Fruit fly (Drosophila melanogaster) whole organism, embryonic: ENCODE measurements around the gene Dph5.
A peak's percentile ranks its signal among the peaks of the same experiment; 100 is the strongest.

Experiments
- Aef1 ChIP-seq: fragments of 200-800 bp; sonication (Bioruptor generic); IDR thresholded peaks from 3 replicates; pipeline ENCODE4 v1.3.6; 2022; ENCODE audit warnings: missing biosample characterization, missing genetic modification characterization
- Asciz ChIP-seq: fragments of 200-800 bp; sonication (Bioruptor generic); optimal IDR thresholded peaks from 2 replicates; lab custom pipeline; 2017; ENCODE audit warnings: missing biosample characterization, mild to moderate bottlenecking, missing genetic modification characterization, missing genetic modification reagents
- CG10565 ChIP-seq: fragments of 200-800 bp; sonication (Bioruptor generic); optimal IDR thresholded peaks from 3 replicates; lab custom pipeline; 2016; ENCODE audit warnings: missing biosample characterization, mild to moderate bottlenecking, missing genetic modification characterization
- CG11398 ChIP-seq: fragments of 200-800 bp; sonication (Bioruptor generic); optimal IDR thresholded peaks from 2 replicates; lab custom pipeline; 2016; ENCODE audit warnings: missing biosample characterization, missing genetic modification characterization
- CG11695 ChIP-seq: fragments of 200-800 bp; sonication (Bioruptor generic); IDR thresholded peaks from 3 replicates; pipeline ENCODE4 v1.3.6; 2022; ENCODE audit warnings: missing biosample characterization, missing genetic modification characterization
- CG13775 ChIP-seq: fragments of 200-800 bp; sonication (Bioruptor generic); optimal IDR thresholded peaks from 3 replicates; lab custom pipeline; 2017; ENCODE audit warnings: missing biosample characterization, mild to moderate bottlenecking, missing genetic modification characterization
- CG14441 ChIP-seq: fragments of 200-800 bp; sonication (Bioruptor generic); IDR thresholded peaks from 2 replicates; pipeline ENCODE4 v1.3.6; 2022; ENCODE audit warnings: missing biosample characterization, missing genetic modification characterization
- CG14667 ChIP-seq: fragments of 200-800 bp; sonication (Bioruptor generic); IDR thresholded peaks from 2 replicates; pipeline ENCODE4 v1.3.6; 2022; ENCODE audit warnings: missing biosample characterization, missing genetic modification characterization
- CG17328 ChIP-seq: fragments of 200-800 bp; sonication (Bioruptor generic); IDR thresholded peaks from 2 replicates; pipeline ENCODE4 v1.3.6; 2022; ENCODE audit warnings: missing biosample characterization, missing genetic modification characterization
- CG17359 ChIP-seq: fragments of 200-800 bp; sonication (Bioruptor generic); optimal IDR thresholded peaks from 3 replicates; lab custom pipeline; 2018; ENCODE audit warnings: missing biosample characterization, mild to moderate bottlenecking, missing genetic modification characterization, moderate library complexity
- CG18262 ChIP-seq: fragments of 200-800 bp; optimal IDR thresholded peaks from 3 replicates; lab custom pipeline; 2019; ENCODE audit warnings: missing biosample characterization, mild to moderate bottlenecking, missing genetic modification characterization, moderate library complexity
- CG18599 ChIP-seq: fragments of 200-800 bp; sonication (Bioruptor generic); optimal IDR thresholded peaks from 3 replicates; lab custom pipeline; 2017; ENCODE audit warnings: missing biosample characterization, missing genetic modification characterization, mild to moderate bottlenecking, moderate library complexity, missing genetic modification reagents
- CG2116 ChIP-seq: fragments of 200-800 bp; sonication (Bioruptor generic); optimal IDR thresholded peaks from 3 replicates; lab custom pipeline; 2018; ENCODE audit warnings: missing biosample characterization, mild to moderate bottlenecking, missing genetic modification characterization
- CG2712 ChIP-seq: fragments of 200-800 bp; optimal IDR thresholded peaks from 3 replicates; lab custom pipeline; 2019; ENCODE audit warnings: missing biosample characterization, mild to moderate bottlenecking, missing genetic modification characterization, moderate library complexity
- CG30403 ChIP-seq: fragments of 200-800 bp; sonication (Bioruptor generic); optimal IDR thresholded peaks from 3 replicates; lab custom pipeline; 2016; ENCODE audit warnings: missing biosample characterization, missing genetic modification characterization
- CG3281 ChIP-seq: fragments of 200-800 bp; sonication (Bioruptor generic); optimal IDR thresholded peaks from 3 replicates; lab custom pipeline; 2017; ENCODE audit warnings: missing biosample characterization, mild to moderate bottlenecking, missing genetic modification characterization
- CG34224 ChIP-seq: fragments of 200-800 bp; sonication (Bioruptor generic); IDR thresholded peaks from 3 replicates; pipeline ENCODE4 v1.3.6; 2022; ENCODE audit warnings: missing biosample characterization, missing genetic modification characterization; ENCODE audit not compliant: partially characterized antibody
- CG3838 ChIP-seq: fragments of 200-800 bp; sonication (Bioruptor generic); optimal IDR thresholded peaks from 3 replicates; lab custom pipeline; 2016; ENCODE audit warnings: missing biosample characterization, missing genetic modification characterization
- CG8924 ChIP-seq: fragments of 200-800 bp; optimal IDR thresholded peaks from 3 replicates; lab custom pipeline; 2019; ENCODE audit warnings: missing biosample characterization, mild to moderate bottlenecking, missing genetic modification characterization, moderate library complexity
- Dip3 ChIP-seq: fragments of 200-800 bp; sonication (Bioruptor generic); optimal IDR thresholded peaks from 3 replicates; lab custom pipeline; 2016; ENCODE audit warnings: missing biosample characterization, missing genetic modification characterization
- Drgx ChIP-seq: fragments of 200-800 bp; sonication (Bioruptor generic); IDR thresholded peaks from 2 replicates; pipeline ENCODE4 v1.3.6; 2022; ENCODE audit warnings: missing biosample characterization, missing genetic modification characterization
- E2f2 ChIP-seq: fragments of 200-800 bp; sonication (Bioruptor generic); IDR thresholded peaks from 2 replicates; pipeline ENCODE4 v1.3.6; 2022; ENCODE audit warnings: missing biosample characterization, missing genetic modification characterization
- Gsc ChIP-seq: fragments of 200-800 bp; sonication (Bioruptor generic); IDR thresholded peaks from 2 replicates; pipeline ENCODE4 v1.3.6; 2022; ENCODE audit warnings: missing biosample characterization, missing genetic modification characterization
- Hr51 ChIP-seq, 2 experiments: fragments of 200-800 bp; sonication (Bioruptor generic); optimal IDR thresholded peaks; 2 replicates in 1 of 2; 3 replicates in 1 of 2; lab custom pipeline; 2016 to 2018; ENCODE audit warnings: missing biosample characterization in 2 of 2, missing genetic modification characterization in 2 of 2, mild to moderate bottlenecking in 1 of 2, moderate library complexity in 1 of 2
- Lhr ChIP-seq: fragments of 200-800 bp; sonication (Bioruptor generic); optimal IDR thresholded peaks from 3 replicates; lab custom pipeline; 2017; ENCODE audit warnings: mild to moderate bottlenecking, missing biosample characterization, missing genetic modification reagents, missing genetic modification characterization
- MESR4 ChIP-seq: fragments of 200-800 bp; sonication (Bioruptor generic); optimal IDR thresholded peaks from 2 replicates; lab custom pipeline; 2018; ENCODE audit warnings: missing biosample characterization, mild to moderate bottlenecking, missing genetic modification characterization, moderate library complexity
- Mrtf ChIP-seq: fragments of 200-800 bp; sonication (Bioruptor generic); IDR thresholded peaks from 3 replicates; pipeline ENCODE4 v1.3.6; 2022; ENCODE audit warnings: missing biosample characterization, missing genetic modification characterization
- NK7.1 ChIP-seq: fragments of 200-800 bp; sonication (Bioruptor generic); optimal IDR thresholded peaks from 3 replicates; lab custom pipeline; 2016; ENCODE audit warnings: missing biosample characterization, missing genetic modification characterization
- Neu2 ChIP-seq: fragments of 200-800 bp; sonication (Bioruptor generic); optimal IDR thresholded peaks from 3 replicates; lab custom pipeline; 2016; ENCODE audit warnings: missing biosample characterization, missing genetic modification characterization, borderline replicate concordance
- Nf-YA ChIP-seq: fragments of 200-800 bp; sonication (Bioruptor generic); IDR thresholded peaks from 2 replicates; pipeline ENCODE4 v1.3.6; 2022; ENCODE audit warnings: missing biosample characterization, missing genetic modification characterization
- Oaz ChIP-seq: fragments of 200-800 bp; sonication (Bioruptor generic); IDR thresholded peaks from 2 replicates; pipeline ENCODE4 v1.3.6; 2022; ENCODE audit warnings: missing biosample characterization, missing genetic modification characterization
- PHDP ChIP-seq: fragments of 200-800 bp; sonication (Bioruptor generic); optimal IDR thresholded peaks from 3 replicates; lab custom pipeline; 2018; ENCODE audit warnings: missing biosample characterization, mild to moderate bottlenecking, missing genetic modification characterization, moderate library complexity
- Ravus ChIP-seq: fragments of 200-800 bp; sonication (Bioruptor generic); IDR thresholded peaks from 2 replicates; pipeline ENCODE4 v1.3.6; 2022; ENCODE audit warnings: missing biosample characterization, missing genetic modification characterization
- Sry-δ ChIP-seq: fragments of 200-800 bp; sonication (Bioruptor generic); optimal IDR thresholded peaks from 2 replicates; lab custom pipeline; 2016; ENCODE audit warnings: missing biosample characterization, missing genetic modification characterization
- Usf ChIP-seq: fragments of 200-800 bp; sonication (Bioruptor generic); optimal IDR thresholded peaks from 2 replicates; lab custom pipeline; 2017; ENCODE audit warnings: missing genotype, missing biosample characterization, missing genetic modification characterization
- ase ChIP-seq: fragments of 200-800 bp; sonication (Bioruptor generic); IDR thresholded peaks from 3 replicates; pipeline ENCODE4 v1.3.6; 2022; ENCODE audit warnings: missing biosample characterization, missing genetic modification characterization
- bab2 ChIP-seq: fragments of 200-800 bp; sonication (Bioruptor generic); optimal IDR thresholded peaks from 2 replicates; lab custom pipeline; 2016; ENCODE audit warnings: missing biosample characterization, missing genetic modification characterization
- ci ChIP-seq: fragments of 200-800 bp; sonication (Bioruptor generic); IDR thresholded peaks from 3 replicates; pipeline ENCODE4 v1.3.6; 2022; ENCODE audit warnings: missing biosample characterization, missing genetic modification characterization
- dpn ChIP-seq, 2 experiments: fragments of 200-800 bp; sonication (Bioruptor generic); optimal IDR thresholded peaks; 3 replicates each; lab custom pipeline; 2016; ENCODE audit warnings: missing biosample characterization in 2 of 2, missing genetic modification characterization in 2 of 2
- ewg ChIP-seq: fragments of 200-800 bp; sonication (Bioruptor generic); optimal IDR thresholded peaks from 3 replicates; lab custom pipeline; 2017; ENCODE audit warnings: mild to moderate bottlenecking, missing biosample characterization, missing genetic modification reagents, missing genetic modification characterization
- gce ChIP-seq: fragments of 200-800 bp; sonication (Bioruptor generic); IDR thresholded peaks from 3 replicates; pipeline ENCODE4 v1.3.6; 2022; ENCODE audit warnings: missing biosample characterization, missing genetic modification characterization
- jing ChIP-seq: fragments of 200-800 bp; sonication (Bioruptor generic); optimal IDR thresholded peaks from 2 replicates; lab custom pipeline; 2018; ENCODE audit warnings: missing biosample characterization, mild to moderate bottlenecking, missing genetic modification characterization
- ken ChIP-seq: fragments of 200-800 bp; sonication (Bioruptor generic); IDR thresholded peaks from 3 replicates; pipeline ENCODE4 v1.3.6; 2022; ENCODE audit warnings: missing biosample characterization, missing genetic modification characterization
- lbe ChIP-seq: fragments of 200-800 bp; sonication (Bioruptor generic); optimal IDR thresholded peaks from 2 replicates; lab custom pipeline; 2016; ENCODE audit warnings: missing biosample characterization, mild to moderate bottlenecking, missing genetic modification characterization
- nmo ChIP-seq: fragments of 200-800 bp; sonication (Bioruptor generic); optimal IDR thresholded peaks from 2 replicates; lab custom pipeline; 2018; ENCODE audit warnings: missing biosample characterization, mild to moderate bottlenecking, missing genetic modification characterization, moderate library complexity
- otp ChIP-seq: fragments of 200-800 bp; sonication (Bioruptor generic); IDR thresholded peaks from 3 replicates; pipeline ENCODE4, ENCODE4 v1.3.6; 2022; ENCODE audit warnings: missing biosample characterization, missing genetic modification characterization
- sens-2 ChIP-seq: fragments of 200-800 bp; sonication (Bioruptor generic); IDR thresholded peaks from 2 replicates; pipeline ENCODE4 v1.3.6; 2022; ENCODE audit warnings: missing biosample characterization, missing genetic modification characterization
- unpg ChIP-seq: fragments of 200-800 bp; sonication (Bioruptor generic); optimal IDR thresholded peaks from 3 replicates; lab custom pipeline; 2018; ENCODE audit warnings: missing biosample characterization, mild to moderate bottlenecking, missing genetic modification characterization, moderate library complexity

Gene Dph5

DNA sequence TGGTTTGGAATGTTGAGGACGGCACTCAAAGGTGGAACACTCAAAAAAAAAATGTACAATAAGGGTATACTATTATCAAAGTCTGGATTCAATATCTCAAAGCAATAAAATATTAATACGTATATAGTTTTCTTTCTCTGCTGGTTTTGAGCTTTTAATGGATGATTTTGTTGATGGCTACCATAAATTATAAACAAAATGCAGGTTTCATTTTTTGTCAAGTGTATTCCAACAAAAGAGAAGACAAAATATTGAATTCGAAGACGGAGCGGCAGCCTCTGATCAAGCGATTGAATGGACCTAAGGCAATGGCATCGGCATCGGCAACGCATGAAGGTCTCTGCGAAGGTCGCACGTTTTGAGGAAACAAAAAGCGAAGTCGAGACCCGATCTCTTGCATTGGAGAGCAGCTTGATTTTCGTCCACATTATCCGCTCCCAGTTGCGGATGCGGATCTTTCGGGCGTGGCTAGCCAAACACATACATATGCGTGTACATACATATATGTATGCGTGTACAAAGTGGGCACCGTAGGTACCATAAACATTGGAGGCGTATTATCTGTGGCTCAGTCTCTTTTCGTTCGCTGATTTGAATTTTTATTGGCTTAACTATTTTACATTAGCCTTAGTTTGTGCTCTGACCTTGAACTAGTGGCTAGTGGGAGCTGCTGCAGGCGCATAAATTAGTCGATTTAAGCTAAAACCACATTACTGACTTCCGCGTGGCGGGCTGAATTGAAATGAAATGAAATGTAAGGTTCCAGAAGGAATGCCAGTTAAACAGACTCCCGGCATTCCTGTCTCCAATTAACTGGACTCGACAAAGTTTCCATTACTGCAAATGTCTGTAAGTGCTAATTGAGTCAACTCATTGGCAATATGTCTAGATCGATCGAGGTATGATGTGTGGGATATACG, 46.3 kb downstream of the Dph5 start (continued):
- TF ChIP-seq CG14667 = no peak
- TF ChIP-seq Dip3 (GFP tag; lab: Kevin White, UChicago) = no peak
- no peak for TF ChIP-seq CG11398 (GFP tag; lab: Kevin White, UChicago)
- no peak for TF ChIP-seq Mrtf (GFP tag; lab: Robert Waterston, UW)
- no peak for TF ChIP-seq CG17328 (GFP tag; lab: Robert Waterston, UW)
- peak; percentile 40 for TF ChIP-seq CG13775 (GFP tag; lab: Kevin White, UChicago)
- no peak for TF ChIP-seq Sry-δ (GFP tag; lab: Kevin White, UChicago)
- TF ChIP-seq jing (GFP tag; lab: Kevin White, UChicago) = no peak
- no peak for TF ChIP-seq NK7.1 (GFP tag; lab: Kevin White, UChicago)
- TF ChIP-seq CG14441 = 0 out of 2 replicates have a peak, but pooled peaks have one; percentile 59
- TF ChIP-seq PHDP = peak; percentile 57
- peak; percentile 37 for TF ChIP-seq CG18599
- TF ChIP-seq CG3281 (GFP tag; lab: Kevin White, UChicago) = peak; percentile 35
- 0 out of 2 replicates have a peak, but pooled peaks have one; percentile 28 for TF ChIP-seq sens-2 (GFP tag; lab: Robert Waterston, UW)
- peak; percentile 23 for TF ChIP-seq CG18262 (tag; lab: Kevin White, UChicago)
- TF ChIP-seq Neu2 (GFP tag; lab: Kevin White, UChicago) = no peak
- TF ChIP-seq Usf = no peak
- peak; percentile 40; the same call in 1 of the 2 replicates for TF ChIP-seq Oaz (GFP tag; lab: Robert Waterston, UW)
- TF ChIP-seq E2f2 (GFP tag; lab: Robert Waterston, UW) = 0 out of 2 replicates have a peak, but pooled peaks have one; percentile 22
- peak; percentile 36 for TF ChIP-seq nmo (GFP tag; lab: Kevin White, UChicago)
- no peak for TF ChIP-seq CG34224 (GFP tag; lab: Robert Waterston, UW)
- TF ChIP-seq Gsc (GFP tag; lab: Robert Waterston, UW) = no peak
- TF ChIP-seq lbe = no peak
- peak; percentile 33 for TF ChIP-seq bab2 (GFP tag; lab: Kevin White, UChicago)
- TF ChIP-seq CG17359 = peak; percentile 59
- no peak for TF ChIP-seq Lhr
- TF ChIP-seq CG2712 = peak; percentile 40
- TF ChIP-seq Ravus (GFP tag; lab: Robert Waterston, UW) = no peak
- 0 out of 3 replicates have a peak, but pooled peaks have one; percentile 45 for TF ChIP-seq CG11695 (GFP tag; lab: Robert Waterston, UW)
- peak; percentile 43; the same call in 2 of the 3 replicates for TF ChIP-seq Aef1
- peak; percentile 54 for TF ChIP-seq CG30403 (GFP tag; lab: Kevin White, UChicago)
- peak; percentile 72 for TF ChIP-seq unpg (GFP tag; lab: Kevin White, UChicago)
- TF ChIP-seq otp (GFP tag; lab: Robert Waterston, UW) = peak; percentile 32; the same call in 1 of the 3 replicates
- TF ChIP-seq MESR4 (GFP tag; lab: Kevin White, UChicago) = no peak
- TF ChIP-seq Hr51 (GFP tag; optimal IDR thresholded peaks at IDR 0.05; lab: Kevin White, UChicago) = peak in 1 of 2 experiments; percentile 77
- no peak for TF ChIP-seq CG10565 (GFP tag; lab: Kevin White, UChicago)
- peak; percentile 24 for TF ChIP-seq ewg (GFP tag; lab: Kevin White, UChicago)
- TF ChIP-seq ci (GFP tag; lab: Robert Waterston, UW) = peak; percentile 62; the same call in 1 of the 3 replicates
- 0 out of 3 replicates have a peak, but pooled peaks have one; percentile 14 for TF ChIP-seq ken
- TF ChIP-seq CG2116 (GFP tag; lab: Kevin White, UChicago) = peak; percentile 3
- peak; percentile 54; the same call in 1 of the 3 replicates for TF ChIP-seq ase (GFP tag; lab: Robert Waterston, UW)
- TF ChIP-seq gce (GFP tag; lab: Robert Waterston, UW) = no peak
- 0 out of 2 replicates have a peak, but pooled peaks have one; percentile 20 for TF ChIP-seq Nf-YA (GFP tag; lab: Robert Waterston, UW)
- TF ChIP-seq dpn (GFP tag; optimal IDR thresholded peaks at IDR 0.05; lab: Kevin White, UChicago) = peak; percentile 37 to 48
- 0 out of 2 replicates have a peak, but pooled peaks have one; percentile 13 for TF ChIP-seq Drgx (GFP tag; lab: Robert Waterston, UW)
- no peak for TF ChIP-seq CG3838 (GFP tag; lab: Kevin White, UChicago)
- TF ChIP-seq Asciz (GFP tag; lab: Kevin White, UChicago) = no peak
- TF ChIP-seq CG8924 (tag; lab: Kevin White, UChicago) = peak; percentile 50
